Fruit fly (Drosophila melanogaster) whole organism, prepupa: ENCODE results near the gene slpr.

Experiments
- CG10631 ChIP-seq: fragments of 200-800 bp; sonication (Bioruptor generic); optimal IDR thresholded peaks from 2 replicates; lab custom pipeline; 2016; ENCODE audit warnings: missing biosample characterization, missing genetic modification characterization
- CG10669 ChIP-seq: fragments of 200-800 bp; sonication (Bioruptor generic); optimal IDR thresholded peaks from 3 replicates; lab custom pipeline; 2018; ENCODE audit warnings: missing biosample characterization, mild to moderate bottlenecking, missing genetic modification characterization, moderate library complexity
- CG11762 ChIP-seq: fragments of 200-800 bp; sonication (Bioruptor generic); optimal IDR thresholded peaks from 3 replicates; lab custom pipeline; 2016; ENCODE audit warnings: missing biosample characterization, missing genetic modification characterization; ENCODE audit not compliant: insufficient read depth
- CG11902 ChIP-seq: fragments of 200-800 bp; sonication (Bioruptor generic); optimal IDR thresholded peaks from 3 replicates; lab custom pipeline; 2016; ENCODE audit warnings: missing biosample characterization, missing genetic modification characterization
- CG15336 ChIP-seq: fragments of 200-800 bp; sonication (Bioruptor generic); IDR thresholded peaks from 2 replicates; pipeline ENCODE4 v1.3.6; 2022; ENCODE audit warnings: missing biosample characterization, missing genetic modification characterization
- CG1621 ChIP-seq: fragments of 200-800 bp; sonication (Bioruptor generic); optimal IDR thresholded peaks from 3 replicates; lab custom pipeline; 2018; ENCODE audit warnings: missing biosample characterization, mild to moderate bottlenecking, missing genetic modification characterization
- CG16779 ChIP-seq: fragments of 200-800 bp; sonication (Bioruptor generic); optimal IDR thresholded peaks from 3 replicates; lab custom pipeline; 2017; ENCODE audit warnings: missing biosample characterization, mild to moderate bottlenecking, missing genetic modification characterization
- CG3032 ChIP-seq: fragments of 200-800 bp; optimal IDR thresholded peaks from 2 replicates; lab custom pipeline; 2019; ENCODE audit warnings: missing biosample characterization, mild to moderate bottlenecking, missing genetic modification characterization, moderate library complexity
- CG32006 ChIP-seq: fragments of 200-800 bp; sonication (Bioruptor generic); optimal IDR thresholded peaks from 3 replicates; lab custom pipeline; 2017; ENCODE audit warnings: missing biosample characterization, mild to moderate bottlenecking, missing genetic modification characterization
- CG34406 ChIP-seq: fragments of 200-800 bp; sonication (Bioruptor generic); optimal IDR thresholded peaks from 3 replicates; lab custom pipeline; 2016; ENCODE audit warnings: missing biosample characterization, missing genetic modification characterization
- CG3919 ChIP-seq: fragments of 200-800 bp; sonication (Bioruptor generic); optimal IDR thresholded peaks from 3 replicates; lab custom pipeline; 2016; ENCODE audit warnings: missing biosample characterization, missing genetic modification characterization
- CG4318 ChIP-seq: fragments of 200-800 bp; sonication (Bioruptor generic); optimal IDR thresholded peaks from 3 replicates; lab custom pipeline; 2017; ENCODE audit warnings: missing biosample characterization, mild to moderate bottlenecking, missing genetic modification characterization
- CG6163 ChIP-seq: fragments of 200-800 bp; sonication (Bioruptor generic); IDR thresholded peaks from 3 replicates; pipeline ENCODE4 v1.3.6; 2022; ENCODE audit warnings: missing biosample characterization, missing genetic modification characterization
- CG6276 ChIP-seq: fragments of 200-800 bp; sonication (Bioruptor generic); optimal IDR thresholded peaks from 2 replicates; lab custom pipeline; 2017; ENCODE audit warnings: missing biosample characterization, mild to moderate bottlenecking, missing genetic modification characterization
- CG6808 ChIP-seq: fragments of 200-800 bp; sonication (Bioruptor generic); optimal IDR thresholded peaks from 3 replicates; lab custom pipeline; 2017; ENCODE audit warnings: missing biosample characterization, missing genetic modification characterization, mild to moderate bottlenecking, moderate library complexity, missing genetic modification reagents
- CG6854 ChIP-seq: fragments of 200-800 bp; sonication (Bioruptor generic); optimal IDR thresholded peaks from 2 replicates; lab custom pipeline; 2017; ENCODE audit warnings: missing biosample characterization, mild to moderate bottlenecking, missing genetic modification characterization
- CG8119 ChIP-seq: fragments of 200-800 bp; sonication (Bioruptor generic); IDR thresholded peaks from 3 replicates; pipeline ENCODE4 v1.3.6; 2022; ENCODE audit warnings: missing biosample characterization, missing genetic modification characterization
- CG8319 ChIP-seq: fragments of 200-800 bp; sonication (Bioruptor generic); optimal IDR thresholded peaks from 3 replicates; lab custom pipeline; 2016; ENCODE audit warnings: missing biosample characterization, missing genetic modification characterization
- CG8632 ChIP-seq: fragments of 200-800 bp; sonication (Bioruptor generic); optimal IDR thresholded peaks from 3 replicates; lab custom pipeline; 2016; ENCODE audit warnings: missing biosample characterization, missing genetic modification characterization
- CG9139 ChIP-seq: fragments of 200-800 bp; sonication (Bioruptor generic); optimal IDR thresholded peaks from 3 replicates; lab custom pipeline; 2017; ENCODE audit warnings: missing biosample characterization, mild to moderate bottlenecking, missing genetic modification characterization
- Eip75B ChIP-seq: fragments of 200-800 bp; sonication (Bioruptor generic); optimal IDR thresholded peaks from 3 replicates; lab custom pipeline; 2016; ENCODE audit warnings: missing biosample characterization, missing genetic modification characterization
- Eip78C ChIP-seq: fragments of 200-800 bp; sonication (Bioruptor generic); peaks from one replicate; lab custom pipeline; 2016; ENCODE audit warnings: missing biosample characterization, missing genetic modification characterization
- Eip93F ChIP-seq: fragments of 200-800 bp; sonication (Bioruptor generic); optimal IDR thresholded peaks from 2 replicates; lab custom pipeline; 2016; ENCODE audit warnings: missing biosample characterization, mild to moderate bottlenecking, missing genetic modification characterization
- Ets96B ChIP-seq: fragments of 200-800 bp; optimal IDR thresholded peaks from 2 replicates; lab custom pipeline; 2019; ENCODE audit warnings: missing biosample characterization, mild to moderate bottlenecking, missing genetic modification characterization, moderate library complexity
- Hr38 ChIP-seq: sonication (Bioruptor generic); optimal IDR thresholded peaks from 2 replicates; lab custom pipeline; 2016; ENCODE audit warnings: missing biosample characterization, missing genetic modification characterization
- Hr39 ChIP-seq: fragments of 200-800 bp; sonication (Bioruptor generic); optimal IDR thresholded peaks from 2 replicates; lab custom pipeline; 2016; ENCODE audit warnings: missing biosample characterization, missing genetic modification characterization
- OdsH ChIP-seq: fragments of 200-800 bp; sonication (Bioruptor generic); optimal IDR thresholded peaks from 3 replicates; lab custom pipeline; 2016; ENCODE audit warnings: missing biosample characterization, missing genetic modification characterization
- Sox102F ChIP-seq: fragments of 200-800 bp; sonication (Bioruptor generic); optimal IDR thresholded peaks from 2 replicates; lab custom pipeline; 2016; ENCODE audit warnings: missing biosample characterization, mild to moderate bottlenecking, missing genetic modification characterization
- Sox14 ChIP-seq: fragments of 200-800 bp; sonication (Bioruptor generic); optimal IDR thresholded peaks from 3 replicates; lab custom pipeline; 2016; ENCODE audit warnings: missing biosample characterization, missing genetic modification characterization
- Sox15 ChIP-seq: fragments of 200-800 bp; sonication (Bioruptor generic); optimal IDR thresholded peaks from 3 replicates; lab custom pipeline; 2016; ENCODE audit warnings: missing biosample characterization, missing genetic modification characterization
- dsx ChIP-seq: fragments of 200-800 bp; optimal IDR thresholded peaks from 3 replicates; lab custom pipeline; 2019; ENCODE audit warnings: missing biosample characterization, mild to moderate bottlenecking, missing genetic modification characterization, moderate library complexity; ENCODE audit not compliant: poor library complexity, severe bottlenecking
- eg ChIP-seq: fragments of 200-800 bp; sonication (Bioruptor generic); IDR thresholded peaks from 3 replicates; pipeline ENCODE4 v1.3.6; 2022; ENCODE audit warnings: missing biosample characterization, missing genetic modification characterization
- fkh ChIP-seq: fragments of 200-800 bp; sonication (Bioruptor generic); optimal IDR thresholded peaks from 3 replicates; lab custom pipeline; 2017; ENCODE audit warnings: missing biosample characterization, mild to moderate bottlenecking, missing genetic modification characterization, moderate library complexity
- net ChIP-seq: fragments of 200-800 bp; sonication (Bioruptor generic); optimal IDR thresholded peaks from 3 replicates; lab custom pipeline; 2016; ENCODE audit warnings: missing biosample characterization, missing genetic modification characterization
- pdm3 ChIP-seq: fragments of 200-800 bp; sonication (Bioruptor generic); optimal IDR thresholded peaks from 3 replicates; lab custom pipeline; 2016; ENCODE audit warnings: missing biosample characterization, missing genetic modification characterization
- salr ChIP-seq, 2 experiments: fragments of 200-800 bp; sonication (Bioruptor generic); optimal IDR thresholded peaks; 3 replicates each; lab custom pipeline; 2016 to 2018; ENCODE audit warnings: missing biosample characterization in 2 of 2, missing genetic modification characterization in 2 of 2, mild to moderate bottlenecking in 1 of 2
- spab ChIP-seq: fragments of 200-800 bp; sonication (Bioruptor generic); optimal IDR thresholded peaks from 2 replicates; lab custom pipeline; 2017; ENCODE audit warnings: missing biosample characterization, mild to moderate bottlenecking, missing genetic modification characterization, missing genetic modification reagents
- ss ChIP-seq, 2 experiments: fragments of 200-800 bp; sonication (Bioruptor generic); optimal IDR thresholded peaks; 2 replicates in 1 of 2; 3 replicates in 1 of 2; lab custom pipeline; 2017 to 2018; ENCODE audit warnings: mild to moderate bottlenecking in 2 of 2, missing biosample characterization in 2 of 2, missing genetic modification characterization in 2 of 2, moderate library complexity in 1 of 2
- svp ChIP-seq: fragments of 200-800 bp; sonication (Bioruptor generic); peaks from one replicate; lab custom pipeline; 2016; ENCODE audit warnings: missing biosample characterization, missing genetic modification characterization

The slpr gene

dm6 chrX:8159754-8160153 is 17.2 kb downstream of the slpr start, which contains the start of gene CG15337:
Gene CG15337 (plus strand): TSS chrX:8160054.
- TF ChIP-seq spab (GFP tag; lab: Kevin White, UChicago) = no peak
- TF ChIP-seq CG3032 (tag; lab: Kevin White, UChicago) = no peak
- no peak for TF ChIP-seq CG15336 (GFP tag; lab: Robert Waterston, UW)
- no peak for TF ChIP-seq Eip93F (GFP tag; lab: Kevin White, UChicago)
- TF ChIP-seq Ets96B (tag; lab: Kevin White, UChicago) = no peak
- TF ChIP-seq ss (GFP tag; optimal IDR thresholded peaks at IDR 0.05; lab: Kevin White, UChicago) = no peak
- no peak for TF ChIP-seq CG11762 (GFP tag; lab: Kevin White, UChicago)
- no peak for TF ChIP-seq fkh (GFP tag; lab: Kevin White, UChicago)
- TF ChIP-seq CG11902 = no peak
- no peak for TF ChIP-seq Hr38 (GFP tag; lab: Kevin White, UChicago)
- TF ChIP-seq eg = no peak
- no peak for TF ChIP-seq Hr39 (GFP tag; lab: Kevin White, UChicago)
- TF ChIP-seq OdsH (GFP tag; lab: Kevin White, UChicago) = no peak
- TF ChIP-seq CG6163 (GFP tag; lab: Robert Waterston, UW) = no peak
- no peak for TF ChIP-seq svp (GFP tag; lab: Kevin White, UChicago)

- TF ChIP-seq CG6854 (peak; percentile 60), CG8319 (GFP tag; lab: Kevin White, UChicago) (no peak), Eip75B (no peak), OdsH (GFP tag; lab: Kevin White, UChicago) (no peak), CG10631 (GFP tag; lab: Kevin White, UChicago) (no peak), dsx (GFP tag; lab: Kevin White, UChicago) (peak; percentile 28), CG10669 (GFP tag; lab: Kevin White, UChicago) (peak; percentile 6), CG6163 (GFP tag; lab: Robert Waterston, UW) (no peak), Sox15 (GFP tag; lab: Kevin White, UChicago) (no peak), CG3919 (GFP tag; lab: Kevin White, UChicago) (peak; percentile 21), CG32006 (GFP tag; lab: Kevin White, UChicago) (no peak), net (GFP tag; lab: Kevin White, UChicago) (peak; percentile 36), CG4318 (no peak), eg (peak; percentile 24; the same call in 1 of the 3 replicates), svp (GFP tag; lab: Kevin White, UChicago) (peak; percentile 98), spab (GFP tag; lab: Kevin White, UChicago) (peak; percentile 48), Sox102F (GFP tag; lab: Kevin White, UChicago) (no peak), CG6276 (GFP tag; lab: Kevin White, UChicago) (peak; percentile 82), CG34406 (GFP tag; lab: Kevin White, UChicago) (no peak), CG15336 (GFP tag; lab: Robert Waterston, UW) (peak; percentile 55; the same call in 1 of the 2 replicates), Hr39 (GFP tag; lab: Kevin White, UChicago) (no peak), CG1621 (peak; percentile 56), salr (GFP tag; optimal IDR thresholded peaks at IDR 0.05; lab: Kevin White, UChicago) (peak in 1 of 2 experiments; percentile 4), Eip78C (GFP tag; lab: Kevin White, UChicago) (peak; percentile 40), CG8119 (GFP tag; lab: Robert Waterston, UW) (peak; percentile 41; the same call in 1 of the 3 replicates), Sox14 (GFP tag; lab: Kevin White, UChicago) (no peak), CG16779 (peak; percentile 49), pdm3 (GFP tag; lab: Kevin White, UChicago) (no peak), CG8632 (GFP tag; lab: Kevin White, UChicago) (no peak), CG9139 (peak; percentile 81), ss (GFP tag; optimal IDR thresholded peaks at IDR 0.05; lab: Kevin White, UChicago) (peak; percentile 85 to 87), CG6808 (GFP tag; lab: Kevin White, UChicago) (peak; percentile 81)
Observed at dm6 chrX:8158942-8159472, 18.0 kb downstream of the slpr start.
